Worm (Caenorhabditis elegans) whole organism, mixed stage, embryonic: ENCODE measurements around the gene rgs-7.

Experiments used
- drap-1 ChIP-seq: fragments of 200-800 bp; sonication (Bioruptor generic); optimal IDR thresholded peaks from 3 replicates; lab custom pipeline; 2018; ENCODE audit warnings: mild to moderate bottlenecking, missing genetic modification characterization, missing compliant biosample characterization
- nhr-28 ChIP-seq: fragments of 150-350 bp; optimal IDR thresholded peaks from 2 replicates; lab custom pipeline; 2014; ENCODE audit warnings: missing biosample characterization, missing genetic modification characterization
- nhr-76 ChIP-seq: sonication (generic microtip); optimal IDR thresholded peaks from 2 replicates; lab custom pipeline; 2017; ENCODE audit warnings: missing biosample characterization, missing genetic modification characterization
- tbx-8 ChIP-seq: fragments of 200-800 bp; sonication (Bioruptor generic); optimal IDR thresholded peaks from 2 replicates; lab custom pipeline; 2018; ENCODE audit warnings: mild to moderate bottlenecking, missing genetic modification characterization, moderate library complexity, missing compliant biosample characterization
- unc-62 ChIP-seq: fragments of 150-350 bp; optimal IDR thresholded peaks from 2 replicates; lab custom pipeline; 2014; ENCODE audit warnings: missing biosample characterization, missing genetic modification reagents, missing genetic modification characterization

- TF ChIP-seq drap-1: no peak
- no peak for TF ChIP-seq nhr-28 (tag; lab: Kevin White, UChicago)
- no peak for TF ChIP-seq unc-62
- no peak for TF ChIP-seq tbx-8 (GFP tag; lab: Kevin White, UChicago)
- TF ChIP-seq nhr-76 (tag; lab: Kevin White, UChicago): no peak
Observed at ce11 chrX:3551173-3551572, 8.8 kb downstream of the rgs-7 start.
